Worm (Caenorhabditis elegans) whole organism, mixed stage, embryonic: ENCODE measurements around the gene ugtp-1.

ENCODE experiments used
- M03D4.4 ChIP-seq: sonication (generic microtip); optimal IDR thresholded peaks from 2 replicates; lab custom pipeline; 2017; ENCODE audit warnings: mild to moderate bottlenecking, missing genetic modification characterization, missing compliant biosample characterization
- elt-3 ChIP-seq: fragments of 150-350 bp; optimal IDR thresholded peaks from 2 replicates; lab custom pipeline; 2014; ENCODE audit warnings: missing biosample characterization, missing genetic modification characterization
- lin-13 ChIP-seq: fragments of 150-350 bp; optimal IDR thresholded peaks from 2 replicates; lab custom pipeline; 2014; ENCODE audit warnings: missing biosample characterization, missing genetic modification characterization
- lsy-2 ChIP-seq: fragments of 150-350 bp; optimal IDR thresholded peaks from 2 replicates; lab custom pipeline; 2014; ENCODE audit warnings: missing biosample characterization, missing genetic modification characterization
- nhr-28 ChIP-seq: fragments of 150-350 bp; optimal IDR thresholded peaks from 2 replicates; lab custom pipeline; 2014; ENCODE audit warnings: missing biosample characterization, missing genetic modification characterization
- nhr-76 ChIP-seq: sonication (generic microtip); optimal IDR thresholded peaks from 2 replicates; lab custom pipeline; 2017; ENCODE audit warnings: missing biosample characterization, missing genetic modification characterization
- snpc-4 ChIP-seq: fragments of 150-350 bp; optimal IDR thresholded peaks from 2 replicates; lab custom pipeline; 2014; ENCODE audit warnings: missing biosample characterization, missing genetic modification characterization
- sptf-1 ChIP-seq: sonication (generic microtip); optimal IDR thresholded peaks from 2 replicates; lab custom pipeline; 2017; ENCODE audit warnings: mild to moderate bottlenecking, missing genetic modification characterization, moderate library complexity, missing compliant biosample characterization
- unc-39 ChIP-seq: fragments of 150-350 bp; optimal IDR thresholded peaks from 2 replicates; lab custom pipeline; 2014; ENCODE audit warnings: missing biosample characterization, missing genetic modification characterization
- unc-62 ChIP-seq: fragments of 150-350 bp; optimal IDR thresholded peaks from 2 replicates; lab custom pipeline; 2014; ENCODE audit warnings: missing biosample characterization, missing genetic modification reagents, missing genetic modification characterization

ce11 chrIII:8762016-8762415 is 11.5 kb upstream of the ugtp-1 start:
- no peak for TF ChIP-seq nhr-76 (tag; lab: Kevin White, UChicago)
- no peak for TF ChIP-seq nhr-28 (tag; lab: Kevin White, UChicago)
- TF ChIP-seq sptf-1 (tag; lab: Kevin White, UChicago) = no peak
- no peak for TF ChIP-seq snpc-4 (tag; lab: Kevin White, UChicago)
- TF ChIP-seq lsy-2 (tag; lab: Kevin White, UChicago) = no peak
- no peak for TF ChIP-seq unc-62 (GFP tag; lab: Kevin White, UChicago)
- TF ChIP-seq elt-3 (tag; lab: Kevin White, UChicago) = no peak
- no peak for TF ChIP-seq lin-13 (tag; lab: Kevin White, UChicago)
- TF ChIP-seq unc-39 (tag; lab: Kevin White, UChicago) = no peak
- TF ChIP-seq M03D4.4 (tag; lab: Kevin White, UChicago) = no peak
